Worm (Caenorhabditis elegans) whole organism, midembryonic: ENCODE results near the gene mec-18.

Experiments used
- flt-1 ChIP-seq: fragments of 200-800 bp; sonication (Bioruptor generic); IDR thresholded peaks from 2 replicates; pipeline ENCODE4 v1.3.6; 2022; ENCODE audit warnings: missing genetic modification characterization, missing compliant biosample characterization
- klf-2 ChIP-seq: fragments of 200-800 bp; sonication (Bioruptor generic); conservative IDR thresholded peaks from 2 replicates; pipeline ENCODE4 v1.3.6; 2022; ENCODE audit warnings: missing genetic modification reagents, missing genetic modification characterization, missing compliant biosample characterization
- med-1 ChIP-seq: sonication (generic microtip); optimal IDR thresholded peaks from 2 replicates; lab custom pipeline; 2017; ENCODE audit warnings: missing genetic modification characterization, mild to moderate bottlenecking, missing compliant biosample characterization, antibody characterized with exemption, missing genetic modification reagents; ENCODE audit not compliant: insufficient read depth
- ztf-23 ChIP-seq: fragments of 200-800 bp; sonication (Bioruptor generic); IDR thresholded peaks from 2 replicates; pipeline ENCODE4 v1.3.6; 2022; ENCODE audit warnings: missing genetic modification reagents, missing genetic modification characterization, missing compliant biosample characterization

- no peak for TF ChIP-seq ztf-23 (GFP tag; lab: Robert Waterston, UW)
- TF ChIP-seq med-1 (GFP tag; lab: Kevin White, UChicago), result no peak
- no peak for TF ChIP-seq klf-2
- no peak for TF ChIP-seq flt-1 (GFP tag; lab: Robert Waterston, UW)
Measured at ce11 chrX:4303200-4303599, 29.2 kb upstream of the mec-18 start.
